Fruit fly (Drosophila melanogaster) whole organism, embryonic: ENCODE results near the gene tral.

Experiments
- Atf3 ChIP-seq: fragments of 200-800 bp; sonication (Bioruptor generic); optimal IDR thresholded peaks from 3 replicates; lab custom pipeline; 2016; ENCODE audit warnings: missing biosample characterization, missing genetic modification characterization
- Blimp-1 ChIP-seq: fragments of 200-800 bp; sonication (Bioruptor generic); optimal IDR thresholded peaks from 3 replicates; lab custom pipeline; 2018; ENCODE audit warnings: missing biosample characterization, missing genetic modification characterization, mild to moderate bottlenecking, moderate library complexity, missing genetic modification reagents
- CG10209 ChIP-seq: fragments of 200-800 bp; sonication (Bioruptor generic); optimal IDR thresholded peaks from 3 replicates; lab custom pipeline; 2017; ENCODE audit warnings: missing biosample characterization, mild to moderate bottlenecking, missing genetic modification characterization, missing genetic modification reagents
- CG12219 ChIP-seq: fragments of 200-800 bp; sonication (Bioruptor generic); optimal IDR thresholded peaks from 3 replicates; lab custom pipeline; 2018; ENCODE audit warnings: missing biosample characterization, mild to moderate bottlenecking, missing genetic modification characterization
- CG12659 ChIP-seq: fragments of 200-800 bp; sonication (Bioruptor generic); optimal IDR thresholded peaks from 3 replicates; lab custom pipeline; 2017; ENCODE audit warnings: mild to moderate bottlenecking, missing biosample characterization, missing genetic modification reagents, missing genetic modification characterization
- CG1603 ChIP-seq: fragments of 200-800 bp; sonication (Bioruptor generic); optimal IDR thresholded peaks from 2 replicates; lab custom pipeline; 2019; ENCODE audit warnings: missing biosample characterization, mild to moderate bottlenecking, missing genetic modification characterization, moderate library complexity
- CG1647 ChIP-seq: fragments of 200-800 bp; sonication (Bioruptor generic); optimal IDR thresholded peaks from 3 replicates; lab custom pipeline; 2016; ENCODE audit warnings: missing biosample characterization, missing genetic modification characterization
- CG17186 ChIP-seq: fragments of 200-800 bp; sonication (Bioruptor generic); optimal IDR thresholded peaks from 3 replicates; lab custom pipeline; 2017; ENCODE audit warnings: missing biosample characterization, missing genetic modification reagents, missing genetic modification characterization
- CG17802 ChIP-seq: fragments of 200-800 bp; sonication (Bioruptor generic); optimal IDR thresholded peaks from 2 replicates; lab custom pipeline; 2018; ENCODE audit warnings: missing biosample characterization, mild to moderate bottlenecking, missing genetic modification characterization, moderate library complexity
- CG18764 ChIP-seq: fragments of 200-800 bp; sonication (Bioruptor generic); optimal IDR thresholded peaks from 3 replicates; lab custom pipeline; 2016; ENCODE audit warnings: missing biosample characterization, missing genetic modification characterization
- CG2199 ChIP-seq: fragments of 200-800 bp; sonication (Bioruptor generic); IDR thresholded peaks from 3 replicates; pipeline ENCODE4 v1.3.6; 2022; ENCODE audit warnings: missing biosample characterization, missing genetic modification characterization
- CG32532 ChIP-seq: fragments of 200-800 bp; sonication (Bioruptor generic); IDR thresholded peaks from 2 replicates; pipeline ENCODE4 v1.3.6; 2022; ENCODE audit warnings: missing biosample characterization, missing genetic modification characterization
- CG3281 ChIP-seq: fragments of 200-800 bp; sonication (Bioruptor generic); optimal IDR thresholded peaks from 3 replicates; lab custom pipeline; 2017; ENCODE audit warnings: missing biosample characterization, mild to moderate bottlenecking, missing genetic modification characterization
- CG3407 ChIP-seq: fragments of 200-800 bp; sonication (Bioruptor generic); optimal IDR thresholded peaks from 2 replicates; lab custom pipeline; 2018; ENCODE audit warnings: missing biosample characterization, mild to moderate bottlenecking, missing genetic modification characterization
- CG34224 ChIP-seq: fragments of 200-800 bp; sonication (Bioruptor generic); IDR thresholded peaks from 3 replicates; pipeline ENCODE4 v1.3.6; 2022; ENCODE audit warnings: missing biosample characterization, missing genetic modification characterization; ENCODE audit not compliant: partially characterized antibody
- CG3995 ChIP-seq: fragments of 200-800 bp; sonication (Bioruptor generic); optimal IDR thresholded peaks from 3 replicates; lab custom pipeline; 2016; ENCODE audit warnings: missing biosample characterization, missing genetic modification characterization
- CG42726 ChIP-seq: fragments of 200-800 bp; sonication (Bioruptor generic); IDR thresholded peaks from 2 replicates; pipeline ENCODE4 v1.3.6; 2022; ENCODE audit warnings: missing biosample characterization, missing genetic modification characterization; ENCODE audit not compliant: partially characterized antibody
- CG4360 ChIP-seq: fragments of 200-800 bp; sonication (Bioruptor generic); IDR thresholded peaks from 2 replicates; pipeline ENCODE4 v1.3.6; 2022; ENCODE audit warnings: missing biosample characterization, missing genetic modification characterization
- CG4820 ChIP-seq: fragments of 200-800 bp; sonication (Bioruptor generic); optimal IDR thresholded peaks from 3 replicates; lab custom pipeline; 2016; ENCODE audit warnings: missing biosample characterization, missing genetic modification characterization
- CG6254 ChIP-seq: fragments of 200-800 bp; sonication (Bioruptor generic); optimal IDR thresholded peaks from 3 replicates; lab custom pipeline; 2017; ENCODE audit warnings: mild to moderate bottlenecking, missing biosample characterization, missing genetic modification reagents, missing genetic modification characterization
- CG6791 ChIP-seq: fragments of 200-800 bp; sonication (Bioruptor generic); IDR thresholded peaks from 3 replicates; pipeline ENCODE4 v1.3.6; 2022; ENCODE audit warnings: missing biosample characterization, missing genetic modification characterization; ENCODE audit not compliant: partially characterized antibody
- CG7271 ChIP-seq: fragments of 200-800 bp; sonication (Bioruptor generic); optimal IDR thresholded peaks from 2 replicates; lab custom pipeline; 2018; ENCODE audit warnings: missing biosample characterization, mild to moderate bottlenecking, missing genetic modification characterization, moderate library complexity
- CG7963 ChIP-seq: fragments of 200-800 bp; sonication (Bioruptor generic); IDR thresholded peaks from 3 replicates; pipeline ENCODE4 v1.3.6; 2022; ENCODE audit warnings: missing biosample characterization, missing genetic modification characterization; ENCODE audit not compliant: partially characterized antibody
- CTCF ChIP-seq: fragments of 200-800 bp; sonication (Bioruptor generic); optimal IDR thresholded peaks from 2 replicates; lab custom pipeline; 2017; ENCODE audit warnings: missing biosample characterization, mild to moderate bottlenecking, missing genetic modification characterization, moderate library complexity
- Camta ChIP-seq: fragments of 200-800 bp; sonication (Bioruptor generic); optimal IDR thresholded peaks from 2 replicates; lab custom pipeline; 2016; ENCODE audit warnings: missing biosample characterization, missing genetic modification characterization
- CoRest ChIP-seq: fragments of 200-800 bp; sonication (Bioruptor generic); optimal IDR thresholded peaks from 3 replicates; lab custom pipeline; 2018; ENCODE audit warnings: missing biosample characterization, mild to moderate bottlenecking, missing genetic modification characterization, moderate library complexity
- D19B ChIP-seq: fragments of 200-800 bp; sonication (Bioruptor generic); optimal IDR thresholded peaks from 2 replicates; lab custom pipeline; 2017; ENCODE audit warnings: missing biosample characterization, mild to moderate bottlenecking, missing genetic modification characterization
- Dip2 ChIP-seq: fragments of 200-800 bp; sonication (Bioruptor generic); IDR thresholded peaks from 2 replicates; pipeline ENCODE4 v1.3.6; 2022; ENCODE audit warnings: missing biosample characterization, missing genetic modification characterization
- ERR ChIP-seq: fragments of 200-800 bp; sonication (Bioruptor generic); optimal IDR thresholded peaks from 2 replicates; lab custom pipeline; 2016; ENCODE audit warnings: missing biosample characterization, missing genetic modification characterization
- Elba2 ChIP-seq: fragments of 200-800 bp; sonication (Bioruptor generic); optimal IDR thresholded peaks from 3 replicates; lab custom pipeline; 2016; ENCODE audit warnings: missing biosample characterization, missing genetic modification characterization
- Ets97D ChIP-seq: fragments of 200-800 bp; sonication (Bioruptor generic); optimal IDR thresholded peaks from 3 replicates; lab custom pipeline; 2016; ENCODE audit warnings: missing biosample characterization, missing genetic modification characterization
- H15 ChIP-seq: fragments of 200-800 bp; sonication (Bioruptor generic); IDR thresholded peaks from 3 replicates; pipeline ENCODE4 v1.3.6; 2022; ENCODE audit warnings: missing biosample characterization, missing genetic modification characterization
- Hr39 ChIP-seq: fragments of >200 bp; optimal IDR thresholded peaks from 2 replicates; lab custom pipeline; 2017
- Rx ChIP-seq: fragments of 200-800 bp; sonication (Bioruptor generic); IDR thresholded peaks from 2 replicates; pipeline ENCODE4 v1.3.6; 2022; ENCODE audit warnings: missing biosample characterization, missing genetic modification characterization
- Sox100B ChIP-seq: fragments of 200-800 bp; sonication (Bioruptor generic); optimal IDR thresholded peaks from 3 replicates; lab custom pipeline; 2018; ENCODE audit warnings: missing biosample characterization, mild to moderate bottlenecking, missing genetic modification characterization
- Ssrp ChIP-seq: fragments of 200-800 bp; sonication (Bioruptor generic); optimal IDR thresholded peaks from 2 replicates; lab custom pipeline; 2018; ENCODE audit warnings: missing biosample characterization, mild to moderate bottlenecking, missing genetic modification characterization, moderate library complexity
- Xbp1 ChIP-seq: fragments of 200-800 bp; sonication (Bioruptor generic); optimal IDR thresholded peaks from 3 replicates; lab custom pipeline; 2016; ENCODE audit warnings: missing biosample characterization, mild to moderate bottlenecking, missing genetic modification characterization
- chinmo ChIP-seq: fragments of 200-800 bp; sonication (Bioruptor generic); IDR thresholded peaks from 4 replicates; pipeline ENCODE4 v1.3.6; 2022; ENCODE audit warnings: missing biosample characterization, missing genetic modification characterization; ENCODE audit not compliant: partially characterized antibody
- crc ChIP-seq: fragments of 200-800 bp; sonication (Bioruptor generic); optimal IDR thresholded peaks from 2 replicates; lab custom pipeline; 2016; ENCODE audit warnings: missing biosample characterization, missing genetic modification characterization
- crp ChIP-seq, 2 experiments: fragments of 200-800 bp; sonication (Bioruptor generic); optimal IDR thresholded peaks; 2 replicates in 1 of 2; 3 replicates in 1 of 2; lab custom pipeline; 2017; ENCODE audit warnings: missing biosample characterization in 2 of 2, missing genetic modification characterization in 2 of 2, mild to moderate bottlenecking in 1 of 2, moderate library complexity in 1 of 2
- eyg ChIP-seq: fragments of 200-800 bp; sonication (Bioruptor generic); optimal IDR thresholded peaks from 3 replicates; lab custom pipeline; 2016; ENCODE audit warnings: missing biosample characterization, missing genetic modification characterization
- grau ChIP-seq: fragments of 200-800 bp; optimal IDR thresholded peaks from 3 replicates; lab custom pipeline; 2019; ENCODE audit warnings: missing biosample characterization, mild to moderate bottlenecking, missing genetic modification characterization, moderate library complexity
- grn ChIP-seq: fragments of 200-800 bp; sonication (Bioruptor generic); optimal IDR thresholded peaks from 3 replicates; lab custom pipeline; 2017; ENCODE audit warnings: missing biosample characterization, missing genetic modification characterization
- gsb-n ChIP-seq: fragments of 200-800 bp; sonication (Bioruptor generic); optimal IDR thresholded peaks from 3 replicates; lab custom pipeline; 2018; ENCODE audit warnings: missing biosample characterization, mild to moderate bottlenecking, missing genetic modification characterization
- kah ChIP-seq: fragments of 200-800 bp; sonication (Bioruptor generic); optimal IDR thresholded peaks from 2 replicates; lab custom pipeline; 2018; ENCODE audit warnings: missing biosample characterization, mild to moderate bottlenecking, missing genetic modification characterization
- maf-S ChIP-seq: fragments of 200-800 bp; sonication (Bioruptor generic); optimal IDR thresholded peaks from 2 replicates; lab custom pipeline; 2016; ENCODE audit warnings: missing biosample characterization, missing genetic modification characterization
- mam ChIP-seq: fragments of 200-800 bp; sonication (Bioruptor generic); optimal IDR thresholded peaks from 3 replicates; lab custom pipeline; 2016; ENCODE audit warnings: missing biosample characterization, missing genetic modification characterization
- phol ChIP-seq: fragments of 200-800 bp; sonication (Bioruptor generic); optimal IDR thresholded peaks from 3 replicates; lab custom pipeline; 2018; ENCODE audit warnings: missing biosample characterization, mild to moderate bottlenecking, missing genetic modification characterization, moderate library complexity
- schlank ChIP-seq: fragments of 200-800 bp; sonication (Bioruptor generic); optimal IDR thresholded peaks from 2 replicates; lab custom pipeline; 2018; ENCODE audit warnings: missing biosample characterization, mild to moderate bottlenecking, missing genetic modification characterization
- sima ChIP-seq: fragments of 200-800 bp; sonication (Bioruptor generic); optimal IDR thresholded peaks from 2 replicates; lab custom pipeline; 2016; ENCODE audit warnings: missing biosample characterization, missing genetic modification characterization
- ttk ChIP-seq: fragments of 200-800 bp; sonication (Bioruptor generic); IDR thresholded peaks from 2 replicates; pipeline ENCODE4 v2.1.2; 2022; ENCODE audit warnings: missing biosample characterization, missing genetic modification characterization
- usp ChIP-seq: fragments of >200 bp; optimal IDR thresholded peaks from 2 replicates; lab custom pipeline; 2017; ENCODE audit warnings: missing biosample characterization, missing genetic modification characterization

tral gene

DNA sequence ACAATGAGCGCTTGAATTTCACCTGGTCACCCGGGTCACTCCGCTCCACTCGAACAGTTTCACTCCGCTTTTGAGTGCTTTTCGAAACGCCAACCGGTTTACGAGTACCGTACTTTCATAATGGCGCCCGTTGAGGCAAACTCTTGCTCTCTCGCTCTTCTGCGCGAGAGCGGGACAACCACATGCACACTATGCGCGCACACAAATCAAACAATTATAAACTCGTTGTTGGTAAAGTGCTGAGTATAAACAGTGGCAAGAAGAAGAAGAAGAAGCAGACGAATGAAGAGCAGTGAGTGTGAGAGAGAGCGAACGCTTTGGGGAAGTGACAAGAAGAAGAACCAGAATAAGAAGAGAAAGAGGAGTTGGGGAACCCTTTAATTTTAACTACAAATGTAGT is 46.8 kb upstream of the tral start, which contains the start of gene eyg (continued):
- TF ChIP-seq schlank (tag; lab: Kevin White, UChicago) (peak; percentile 21), CG7271 (tag; lab: Kevin White, UChicago) (no peak), D19B (GFP tag; lab: Kevin White, UChicago) (no peak), Ssrp (tag; lab: Kevin White, UChicago) (no peak), H15 (GFP tag; lab: Robert Waterston, UW) (no peak), CG1603 (tag; lab: Kevin White, UChicago) (no peak), CG17186 (peak; percentile 26), CG12219 (GFP tag; lab: Kevin White, UChicago) (no peak), CG3995 (GFP tag; lab: Kevin White, UChicago) (no peak), CG1647 (GFP tag; lab: Kevin White, UChicago) (peak; percentile 2), Dip2 (GFP tag; lab: Robert Waterston, UW) (no peak), phol (tag; lab: Kevin White, UChicago) (peak; percentile 79), CG3281 (GFP tag; lab: Kevin White, UChicago) (no peak), CG6254 (GFP tag; lab: Kevin White, UChicago) (no peak), CG12659 (GFP tag; lab: Kevin White, UChicago) (no peak), ERR (GFP tag; lab: Kevin White, UChicago) (peak; percentile 14), grn (GFP tag; lab: Kevin White, UChicago) (peak; percentile 30), CG4820 (GFP tag; lab: Kevin White, UChicago) (no peak), CG2199 (GFP tag; lab: Robert Waterston, UW) (0 out of 3 replicates have a peak, but pooled peaks have one; percentile 9), CG34224 (GFP tag; lab: Robert Waterston, UW) (peak; percentile 31; the same call in 1 of the 3 replicates), grau (tag; lab: Kevin White, UChicago) (no peak), chinmo (GFP tag; lab: Robert Waterston, UW) (peak; percentile 94), mam (GFP tag; lab: Kevin White, UChicago) (peak; percentile 34), CG17802 (tag; lab: Kevin White, UChicago) (no peak), Sox100B (GFP tag; lab: Kevin White, UChicago) (no peak), Xbp1 (GFP tag; lab: Kevin White, UChicago) (no peak), crc (GFP tag; lab: Kevin White, UChicago) (no peak), CG7963 (no peak), CG6791 (GFP tag; lab: Robert Waterston, UW) (peak; percentile 58; the same call in 2 of the 3 replicates), maf-S (GFP tag; lab: Kevin White, UChicago) (no peak), CG32532 (GFP tag; lab: Robert Waterston, UW) (peak; percentile 44; the same call in 1 of the 2 replicates), CG18764 (GFP tag; lab: Kevin White, UChicago) (no peak), ttk (GFP tag; lab: Robert Waterston, UW) (no peak), CG42726 (peak; percentile 58; the same call in 1 of the 2 replicates), crp (GFP tag; optimal IDR thresholded peaks at IDR 0.05; lab: Kevin White, UChicago) (no peak), Atf3 (GFP tag; lab: Kevin White, UChicago) (peak; percentile 33), CG4360 (GFP tag; lab: Robert Waterston, UW) (no peak), CTCF (GFP tag; lab: Kevin White, UChicago) (no peak), gsb-n (tag; lab: Kevin White, UChicago) (peak; percentile 55), Ets97D (GFP tag; lab: Kevin White, UChicago) (peak; percentile 12), CG10209 (GFP tag; lab: Kevin White, UChicago) (peak; percentile 40), usp (GFP tag; lab: Kevin White, UChicago) (no peak), CoRest (peak; percentile 86), Hr39 (lab: Kevin White, UChicago) (no peak), Blimp-1 (peak; percentile 26), kah (GFP tag; lab: Kevin White, UChicago) (peak; percentile 8), eyg (GFP tag; lab: Kevin White, UChicago) (peak; percentile 59), sima (no peak), Camta (GFP tag; lab: Kevin White, UChicago) (peak; percentile 28), Rx (no peak), Elba2 (GFP tag; lab: Kevin White, UChicago) (no peak), CG3407 (GFP tag; lab: Kevin White, UChicago) (peak; percentile 12)
